Worm (Caenorhabditis elegans): ENCODE measurements around the gene R07B7.6.

Gene R07B7.6

DNA sequence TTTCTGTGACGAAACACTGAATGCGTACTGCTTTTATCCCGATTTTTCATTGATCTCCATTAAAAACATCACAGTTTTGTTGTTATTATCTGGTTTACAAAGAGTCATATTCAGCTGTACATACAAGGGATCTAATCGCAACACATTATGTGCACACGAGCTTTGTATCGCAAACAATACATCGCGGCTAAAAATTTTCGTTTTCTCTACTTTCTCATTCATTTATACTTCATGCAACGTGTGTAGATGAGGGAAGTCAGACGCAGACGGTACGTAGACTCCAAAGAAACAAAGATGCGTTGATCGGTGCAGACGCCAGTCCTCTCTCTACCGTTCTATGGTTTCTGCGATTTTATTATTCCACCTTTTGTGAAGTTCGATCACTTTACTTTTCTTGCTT lies 32.1 kb upstream of the R07B7.6 start, which contains the start of gene nhr-136:
Gene nhr-136, plus strand, starts transcription at position 301 of the 400 bp plus-strand sequence.
- TF ChIP-seq mef-2 (tag; optimal IDR thresholded peaks at IDR 0.05) (no peak), skn-1 (tag; optimal IDR thresholded peaks at IDR 0.05) (no peak), lin-35 (GFP tag; optimal IDR thresholded peaks at IDR 0.05) (peak in 1 of 2 experiments; percentile 47), lsy-2 (tag; optimal IDR thresholded peaks at IDR 0.05) (peak in 1 of 2 experiments; percentile 5), sox-4 (tag; optimal IDR thresholded peaks at IDR 0.05) (no peak), ama-1 (optimal IDR thresholded peaks at IDR 0.05) (no peak), efl-1 (optimal IDR thresholded peaks at IDR 0.05) (no peak), efl-1 (GFP tag; optimal IDR thresholded peaks at IDR 0.05 in 1 of 2) (peak in 1 of 2 experiments; percentile 53), vab-15 (tag; optimal IDR thresholded peaks at IDR 0.05) (no peak), blmp-1 (tag; optimal IDR thresholded peaks at IDR 0.05) (peak; percentile 75), mdl-1 (tag; optimal IDR thresholded peaks at IDR 0.05) (no peak), egl-27 (tag; optimal IDR thresholded peaks at IDR 0.05) (no peak), hlh-4 (tag; optimal IDR thresholded peaks at IDR 0.05) (no peak), ceh-82 (tag; optimal IDR thresholded peaks at IDR 0.05) (peak in 1 of 3 experiments; percentile 18), nhr-20 (tag; optimal IDR thresholded peaks at IDR 0.05) (peak; percentile 21), lin-14 (GFP tag; optimal IDR thresholded peaks at IDR 0.05) (peak; percentile 34), snu-23 (GFP tag; optimal IDR thresholded peaks at IDR 0.05) (peak; percentile 7), zag-1 (tag; optimal IDR thresholded peaks at IDR 0.05) (no peak), nhr-76 (tag; optimal IDR thresholded peaks at IDR 0.05) (no peak)

- peak in 1 of 2 experiments; percentile 11 for TF ChIP-seq lin-35 (GFP tag; optimal IDR thresholded peaks at IDR 0.05)
- no peak for TF ChIP-seq nhr-85 (tag)
- peak; percentile 10 for TF ChIP-seq snu-23 (GFP tag; optimal IDR thresholded peaks at IDR 0.05)
- no peak for TF ChIP-seq isw-1 (GFP tag; IDR thresholded peaks at IDR 0.05)
- no peak for TF ChIP-seq pag-3 (tag; optimal IDR thresholded peaks at IDR 0.05; ENCODE audit: borderline replicate concordance, insufficient read depth)
- TF ChIP-seq hlh-17 (GFP tag; optimal IDR thresholded peaks at IDR 0.05; ENCODE audit: borderline replicate concordance), result no peak
These were observed 29.1 kb upstream of the R07B7.6 start, which contains the start of gene nhr-153 for ce11 chrV:12103920-12104319. nhr-153 (plus strand) TSS chrV:12104220.

- TF ChIP-seq tlp-1 (tag; optimal IDR thresholded peaks at IDR 0.05), result no peak
- TF ChIP-seq nhr-84 (tag; optimal IDR thresholded peaks at IDR 0.05), result no peak
- TF ChIP-seq nhr-76 (tag; optimal IDR thresholded peaks at IDR 0.05), result no peak
- TF ChIP-seq aha-1 (tag; optimal IDR thresholded peaks at IDR 0.05), result no peak
- TF ChIP-seq unc-130 (tag; optimal IDR thresholded peaks at IDR 0.05), result no peak
- peak; percentile 54 for TF ChIP-seq zip-4 (GFP tag; optimal IDR thresholded peaks at IDR 0.05)
- TF ChIP-seq lin-35 (GFP tag; optimal IDR thresholded peaks at IDR 0.05), result peak in 1 of 2 experiments; percentile 8
- peak; percentile 60 for TF ChIP-seq nhr-20 (tag; optimal IDR thresholded peaks at IDR 0.05)
- no peak for TF ChIP-seq isw-1 (GFP tag; IDR thresholded peaks at IDR 0.05)
- no peak for TF ChIP-seq nhr-47 (tag; optimal IDR thresholded peaks at IDR 0.05)
- TF ChIP-seq egl-27 (tag; optimal IDR thresholded peaks at IDR 0.05), result no peak
- no peak for TF ChIP-seq unc-86 (tag; optimal IDR thresholded peaks at IDR 0.05)
- no peak for TF ChIP-seq alr-1 (tag; optimal IDR thresholded peaks at IDR 0.05; ENCODE audit: borderline replicate concordance)
- TF ChIP-seq blmp-1 (tag; optimal IDR thresholded peaks at IDR 0.05), result peak; percentile 25
- TF ChIP-seq lir-3 (tag; optimal IDR thresholded peaks at IDR 0.05; ENCODE audit: poor library complexity), result no peak
- no peak for TF ChIP-seq sup-37 (GFP tag; optimal IDR thresholded peaks at IDR 0.05)
- no peak for TF ChIP-seq tbx-2 (tag; optimal IDR thresholded peaks at IDR 0.05)
- peak; percentile 31 to 32 for TF ChIP-seq efl-1 (optimal IDR thresholded peaks at IDR 0.05)
- TF ChIP-seq efl-1 (GFP tag; optimal IDR thresholded peaks at IDR 0.05 in 1 of 2), result peak in 1 of 2 experiments; percentile 70
- TF ChIP-seq dpl-1 (GFP tag; optimal IDR thresholded peaks at IDR 0.05), result peak in 1 of 3 experiments; percentile 19
- TF ChIP-seq snpc-4 (tag; optimal IDR thresholded peaks at IDR 0.05), result peak; percentile 43
- TF ChIP-seq mep-1 (tag; optimal IDR thresholded peaks at IDR 0.05), result peak; percentile 11
- peak; percentile 30 for TF ChIP-seq snu-23 (GFP tag; optimal IDR thresholded peaks at IDR 0.05)
- TF ChIP-seq irx-1 (tag; optimal IDR thresholded peaks at IDR 0.05), result no peak
- peak; percentile 63 for TF ChIP-seq lin-14 (GFP tag; optimal IDR thresholded peaks at IDR 0.05)
- peak; percentile 75 for TF ChIP-seq skn-1 (tag; optimal IDR thresholded peaks at IDR 0.05)
- TF ChIP-seq fos-1 (tag; optimal IDR thresholded peaks at IDR 0.05), result no peak
- peak; percentile 27 for TF ChIP-seq nhr-71 (tag; optimal IDR thresholded peaks at IDR 0.05)
- no peak for TF ChIP-seq ets-5 (GFP tag; IDR thresholded peaks at IDR 0.05)
- no peak for TF ChIP-seq swsn-7 (tag; optimal IDR thresholded peaks at IDR 0.05)
- TF ChIP-seq ztf-4 (tag; optimal IDR thresholded peaks at IDR 0.05), result no peak
- no peak for TF ChIP-seq lin-13 (GFP tag; optimal IDR thresholded peaks at IDR 0.05)
- no peak for TF ChIP-seq elt-3 (tag; optimal IDR thresholded peaks at IDR 0.05)
- TF ChIP-seq pax-3 (tag; optimal IDR thresholded peaks at IDR 0.05), result no peak
- no peak for TF ChIP-seq ceh-8 (GFP tag; optimal IDR thresholded peaks at IDR 0.05)
These were observed 26.1 kb upstream of the R07B7.6 start, which contains the start of gene nhr-154 for ce11 chrV:12100794-12101343. nhr-154 (plus strand) TSS chrV:12101293.
